Worm (Caenorhabditis elegans): ENCODE measurements around the gene dpy-13.

ce11 chrIV:4246493-4246892, 11.1 kb downstream of the dpy-13 start, which contains the start of gene ttr-20:
- TF ChIP-seq snpc-4 (tag; optimal IDR thresholded peaks at IDR 0.05) (no peak), ama-1 (optimal IDR thresholded peaks at IDR 0.05) (no peak)
